Fruit fly (Drosophila melanogaster): ENCODE measurements around the gene CG13308.

CG13308 gene

DNA sequence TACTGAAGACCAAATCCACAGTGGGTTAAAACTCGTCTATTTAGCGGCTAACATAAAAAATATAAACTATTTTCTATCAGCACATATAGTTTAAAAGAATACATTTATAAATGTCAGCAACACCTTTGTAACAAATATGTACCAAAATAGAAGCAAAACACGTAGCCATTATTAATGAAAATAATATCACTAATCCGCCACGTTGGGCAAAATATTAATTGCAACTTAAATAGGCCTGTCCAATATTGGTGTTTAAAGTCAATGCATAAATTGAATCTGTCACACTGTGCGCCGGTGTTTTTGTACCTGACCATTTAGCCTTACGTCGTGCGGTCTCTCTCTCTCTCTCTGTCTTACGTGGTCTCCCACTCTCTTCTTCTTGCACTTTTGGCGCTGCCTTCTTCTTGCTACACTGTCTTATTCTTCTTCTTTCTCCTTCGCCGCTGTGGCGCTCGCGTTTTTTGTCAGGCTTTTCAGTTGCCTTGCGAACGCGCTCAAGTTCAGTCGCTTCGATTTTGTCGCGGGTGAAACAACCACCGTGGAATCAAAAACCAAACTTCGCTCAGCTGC is 42.3 kb upstream of the CG13308 start (continued):
- TF ChIP-seq onecut (GFP tag; IDR thresholded peaks at IDR 0.05) (peak; percentile 91), YL-1 (GFP tag; optimal IDR thresholded peaks at IDR 0.05) (peak; percentile 92), tgo (GFP tag; IDR thresholded peaks at IDR 0.05) (peak; percentile 98), phol (tag; optimal IDR thresholded peaks at IDR 0.05) (peak; percentile 98), chif (GFP tag; optimal IDR thresholded peaks at IDR 0.05) (peak; percentile 97 to 98), Optix (GFP tag; IDR thresholded peaks at IDR 0.05) (peak; percentile 97), sqz (GFP tag; optimal IDR thresholded peaks at IDR 0.05) (peak; percentile 86), sens (GFP tag) (peak; percentile 100), CG17829 (tag; optimal IDR thresholded peaks at IDR 0.05) (peak; percentile 98), NC2α (GFP tag; optimal IDR thresholded peaks at IDR 0.05) (peak; percentile 96), Side (GFP tag; optimal IDR thresholded peaks at IDR 0.05) (peak; percentile 96), CG10321 (GFP tag; IDR thresholded peaks at IDR 0.05) (peak; percentile 84), CG13894 (tag; optimal IDR thresholded peaks at IDR 0.05) (peak; percentile 85), sens-2 (GFP tag; IDR thresholded peaks at IDR 0.05) (peak; percentile 90), CG3407 (GFP tag; optimal IDR thresholded peaks at IDR 0.05) (peak; percentile 96), Sin3A (optimal IDR thresholded peaks at IDR 0.05) (no peak), HmgZ (tag; optimal IDR thresholded peaks at IDR 0.05) (peak; percentile 99), bowl (GFP tag; IDR thresholded peaks at IDR 0.05) (peak; percentile 90), tap (tag; optimal IDR thresholded peaks at IDR 0.05) (peak; percentile 92), CG1602 (GFP tag; optimal IDR thresholded peaks at IDR 0.05) (peak; percentile 98), CG2202 (tag; optimal IDR thresholded peaks at IDR 0.05) (peak; percentile 97), Hmr (GFP tag; optimal IDR thresholded peaks at IDR 0.05) (peak; percentile 99), Jarid2 (GFP tag; optimal IDR thresholded peaks at IDR 0.05) (peak; percentile 97), sima (GFP tag; optimal IDR thresholded peaks at IDR 0.05) (peak; percentile 65), jigr1 (GFP tag; IDR thresholded peaks at IDR 0.05) (peak; percentile 98), CG9876 (GFP tag; optimal IDR thresholded peaks at IDR 0.05) (peak; percentile 95), CG17568 (GFP tag; optimal IDR thresholded peaks at IDR 0.05) (peak; percentile 95), nom (GFP tag; optimal IDR thresholded peaks at IDR 0.05) (peak; percentile 86), nerfin-1 (tag; optimal IDR thresholded peaks at IDR 0.05) (peak; percentile 91), Spps (tag; optimal IDR thresholded peaks at IDR 0.05) (peak; percentile 94), CG7271 (tag; optimal IDR thresholded peaks at IDR 0.05) (peak; percentile 18), CG15696 (tag; optimal IDR thresholded peaks at IDR 0.05) (peak; percentile 64), Bgb (GFP tag; IDR thresholded peaks at IDR 0.05; ENCODE audit: partially characterized antibody) (peak; percentile 47), CG6175 (GFP tag; IDR thresholded peaks at IDR 0.05) (peak; percentile 97), CG11398 (GFP tag; optimal IDR thresholded peaks at IDR 0.05) (peak; percentile 95), Mes4 (GFP tag; optimal IDR thresholded peaks at IDR 0.05) (peak; percentile 97), Tbp (GFP tag; optimal IDR thresholded peaks at IDR 0.05) (no peak), ssp (GFP tag; IDR thresholded peaks at IDR 0.05) (peak; percentile 93), CTCF (GFP tag; optimal IDR thresholded peaks at IDR 0.05) (peak; percentile 73), CG10366 (GFP tag; IDR thresholded peaks at IDR 0.05) (peak; percentile 97), CG12104 (GFP tag; optimal IDR thresholded peaks at IDR 0.05) (peak; percentile 93), Lhr (GFP tag; optimal IDR thresholded peaks at IDR 0.05) (peak; percentile 96), CG43689 (GFP tag; IDR thresholded peaks at IDR 0.05) (peak; percentile 95), sug (tag; optimal IDR thresholded peaks at IDR 0.05) (peak; percentile 97), CG4328 (GFP tag; optimal IDR thresholded peaks at IDR 0.05) (peak; percentile 96), pan (optimal IDR thresholded peaks at IDR 0.05) (no peak), pan (GFP tag; optimal IDR thresholded peaks at IDR 0.05 in 1 of 2, IDR thresholded peaks at IDR 0.05 in 1 of 2) (peak in 1 of 2 experiments; percentile 99), CG14860 (GFP tag; IDR thresholded peaks at IDR 0.05; ENCODE audit: partially characterized antibody) (peak; percentile 73; the same call in 2 of the 3 replicates), cwo (GFP tag; optimal IDR thresholded peaks at IDR 0.05) (peak; percentile 94), knrl (GFP tag; IDR thresholded peaks at IDR 0.05; ENCODE audit: partially characterized antibody) (peak; percentile 75), Med (GFP tag) (peak; percentile 98)
